Fruit fly (Drosophila melanogaster) whole organism, prepupa: Measurements from ENCODE around the gene Drs.

Experiments used
- CG10631 ChIP-seq: fragments of 200-800 bp; sonication (Bioruptor generic); optimal IDR thresholded peaks from 2 replicates; lab custom pipeline; 2016; ENCODE audit warnings: missing biosample characterization, missing genetic modification characterization
- CG10669 ChIP-seq: fragments of 200-800 bp; sonication (Bioruptor generic); optimal IDR thresholded peaks from 3 replicates; lab custom pipeline; 2018; ENCODE audit warnings: missing biosample characterization, mild to moderate bottlenecking, missing genetic modification characterization, moderate library complexity
- CG11294 ChIP-seq: fragments of 200-800 bp; sonication (Bioruptor generic); IDR thresholded peaks from 2 replicates; pipeline ENCODE4 v1.3.6; 2022; ENCODE audit warnings: missing biosample characterization, missing genetic modification characterization
- CG11762 ChIP-seq: fragments of 200-800 bp; sonication (Bioruptor generic); optimal IDR thresholded peaks from 3 replicates; lab custom pipeline; 2016; ENCODE audit warnings: missing biosample characterization, missing genetic modification characterization; ENCODE audit not compliant: insufficient read depth
- CG11902 ChIP-seq: fragments of 200-800 bp; sonication (Bioruptor generic); optimal IDR thresholded peaks from 3 replicates; lab custom pipeline; 2016; ENCODE audit warnings: missing biosample characterization, missing genetic modification characterization
- CG16779 ChIP-seq: fragments of 200-800 bp; sonication (Bioruptor generic); optimal IDR thresholded peaks from 3 replicates; lab custom pipeline; 2017; ENCODE audit warnings: missing biosample characterization, mild to moderate bottlenecking, missing genetic modification characterization
- CG3032 ChIP-seq: fragments of 200-800 bp; optimal IDR thresholded peaks from 2 replicates; lab custom pipeline; 2019; ENCODE audit warnings: missing biosample characterization, mild to moderate bottlenecking, missing genetic modification characterization, moderate library complexity
- CG31627 ChIP-seq: fragments of 200-800 bp; sonication (Bioruptor generic); optimal IDR thresholded peaks from 3 replicates; lab custom pipeline; 2016; ENCODE audit warnings: missing biosample characterization, missing genetic modification characterization
- CG34406 ChIP-seq: fragments of 200-800 bp; sonication (Bioruptor generic); optimal IDR thresholded peaks from 3 replicates; lab custom pipeline; 2016; ENCODE audit warnings: missing biosample characterization, missing genetic modification characterization
- CG3919 ChIP-seq: fragments of 200-800 bp; sonication (Bioruptor generic); optimal IDR thresholded peaks from 3 replicates; lab custom pipeline; 2016; ENCODE audit warnings: missing biosample characterization, missing genetic modification characterization
- CG6163 ChIP-seq: fragments of 200-800 bp; sonication (Bioruptor generic); IDR thresholded peaks from 3 replicates; pipeline ENCODE4 v1.3.6; 2022; ENCODE audit warnings: missing biosample characterization, missing genetic modification characterization
- CG6276 ChIP-seq: fragments of 200-800 bp; sonication (Bioruptor generic); optimal IDR thresholded peaks from 2 replicates; lab custom pipeline; 2017; ENCODE audit warnings: missing biosample characterization, mild to moderate bottlenecking, missing genetic modification characterization
- CG6808 ChIP-seq: fragments of 200-800 bp; sonication (Bioruptor generic); optimal IDR thresholded peaks from 3 replicates; lab custom pipeline; 2017; ENCODE audit warnings: missing biosample characterization, missing genetic modification characterization, mild to moderate bottlenecking, moderate library complexity, missing genetic modification reagents
- CG6854 ChIP-seq: fragments of 200-800 bp; sonication (Bioruptor generic); optimal IDR thresholded peaks from 2 replicates; lab custom pipeline; 2017; ENCODE audit warnings: missing biosample characterization, mild to moderate bottlenecking, missing genetic modification characterization
- CG8119 ChIP-seq: fragments of 200-800 bp; sonication (Bioruptor generic); IDR thresholded peaks from 3 replicates; pipeline ENCODE4 v1.3.6; 2022; ENCODE audit warnings: missing biosample characterization, missing genetic modification characterization
- CG8319 ChIP-seq: fragments of 200-800 bp; sonication (Bioruptor generic); optimal IDR thresholded peaks from 3 replicates; lab custom pipeline; 2016; ENCODE audit warnings: missing biosample characterization, missing genetic modification characterization
- CG8632 ChIP-seq: fragments of 200-800 bp; sonication (Bioruptor generic); optimal IDR thresholded peaks from 3 replicates; lab custom pipeline; 2016; ENCODE audit warnings: missing biosample characterization, missing genetic modification characterization
- CG9139 ChIP-seq: fragments of 200-800 bp; sonication (Bioruptor generic); optimal IDR thresholded peaks from 3 replicates; lab custom pipeline; 2017; ENCODE audit warnings: missing biosample characterization, mild to moderate bottlenecking, missing genetic modification characterization
- Eip75B ChIP-seq: fragments of 200-800 bp; sonication (Bioruptor generic); optimal IDR thresholded peaks from 3 replicates; lab custom pipeline; 2016; ENCODE audit warnings: missing biosample characterization, missing genetic modification characterization
- Eip78C ChIP-seq: fragments of 200-800 bp; sonication (Bioruptor generic); peaks from one replicate; lab custom pipeline; 2016; ENCODE audit warnings: missing biosample characterization, missing genetic modification characterization
- Eip93F ChIP-seq: fragments of 200-800 bp; sonication (Bioruptor generic); optimal IDR thresholded peaks from 2 replicates; lab custom pipeline; 2016; ENCODE audit warnings: missing biosample characterization, mild to moderate bottlenecking, missing genetic modification characterization
- Ets21C ChIP-seq: fragments of 200-800 bp; sonication (Bioruptor generic); optimal IDR thresholded peaks from 3 replicates; lab custom pipeline; 2016; ENCODE audit warnings: missing biosample characterization, missing genetic modification characterization
- Ets96B ChIP-seq: fragments of 200-800 bp; optimal IDR thresholded peaks from 2 replicates; lab custom pipeline; 2019; ENCODE audit warnings: missing biosample characterization, mild to moderate bottlenecking, missing genetic modification characterization, moderate library complexity
- Gug ChIP-seq: fragments of 200-800 bp; sonication (Bioruptor generic); IDR thresholded peaks from 2 replicates; pipeline ENCODE4 v1.3.6; 2022; ENCODE audit warnings: missing biosample characterization, missing genetic modification characterization
- Hr39 ChIP-seq: fragments of 200-800 bp; sonication (Bioruptor generic); optimal IDR thresholded peaks from 2 replicates; lab custom pipeline; 2016; ENCODE audit warnings: missing biosample characterization, missing genetic modification characterization
- Hr4 ChIP-seq: fragments of 200-800 bp; sonication (Bioruptor generic); optimal IDR thresholded peaks from 3 replicates; lab custom pipeline; 2016; ENCODE audit warnings: missing biosample characterization, missing genetic modification characterization
- Lpt ChIP-seq: fragments of 200-800 bp; sonication (Bioruptor generic); optimal IDR thresholded peaks from 3 replicates; lab custom pipeline; 2016; ENCODE audit warnings: missing biosample characterization, missing genetic modification characterization
- Met ChIP-seq: fragments of 200-800 bp; sonication (Bioruptor generic); optimal IDR thresholded peaks from 3 replicates; lab custom pipeline; 2016; ENCODE audit warnings: missing biosample characterization, missing genetic modification characterization
- OdsH ChIP-seq: fragments of 200-800 bp; sonication (Bioruptor generic); optimal IDR thresholded peaks from 3 replicates; lab custom pipeline; 2016; ENCODE audit warnings: missing biosample characterization, missing genetic modification characterization
- Smox ChIP-seq: fragments of 200-800 bp; sonication (Bioruptor generic); optimal IDR thresholded peaks from 3 replicates; lab custom pipeline; 2016; ENCODE audit warnings: missing biosample characterization, missing genetic modification characterization
- Sox14 ChIP-seq: fragments of 200-800 bp; sonication (Bioruptor generic); optimal IDR thresholded peaks from 3 replicates; lab custom pipeline; 2016; ENCODE audit warnings: missing biosample characterization, missing genetic modification characterization
- Sox15 ChIP-seq: fragments of 200-800 bp; sonication (Bioruptor generic); optimal IDR thresholded peaks from 3 replicates; lab custom pipeline; 2016; ENCODE audit warnings: missing biosample characterization, missing genetic modification characterization
- achi ChIP-seq: fragments of 200-800 bp; sonication (Bioruptor generic); optimal IDR thresholded peaks from 3 replicates; lab custom pipeline; 2016; ENCODE audit warnings: missing biosample characterization, missing genetic modification characterization
- acj6 ChIP-seq: fragments of 200-800 bp; sonication (Bioruptor generic); optimal IDR thresholded peaks from 3 replicates; lab custom pipeline; 2016; ENCODE audit warnings: missing biosample characterization, missing genetic modification characterization
- cyc ChIP-seq: fragments of 200-800 bp; sonication (Bioruptor generic); optimal IDR thresholded peaks from 3 replicates; lab custom pipeline; 2016; ENCODE audit warnings: missing biosample characterization, missing genetic modification characterization
- dsx ChIP-seq: fragments of 200-800 bp; optimal IDR thresholded peaks from 3 replicates; lab custom pipeline; 2019; ENCODE audit warnings: missing biosample characterization, mild to moderate bottlenecking, missing genetic modification characterization, moderate library complexity; ENCODE audit not compliant: poor library complexity, severe bottlenecking
- eg ChIP-seq: fragments of 200-800 bp; sonication (Bioruptor generic); IDR thresholded peaks from 3 replicates; pipeline ENCODE4 v1.3.6; 2022; ENCODE audit warnings: missing biosample characterization, missing genetic modification characterization
- esn ChIP-seq: fragments of 200-800 bp; sonication (Bioruptor generic); optimal IDR thresholded peaks from 2 replicates; lab custom pipeline; 2016; ENCODE audit warnings: missing biosample characterization, mild to moderate bottlenecking, missing genetic modification characterization, moderate library complexity
- fd59A ChIP-seq: fragments of 200-800 bp; sonication (Bioruptor generic); optimal IDR thresholded peaks from 2 replicates; lab custom pipeline; 2017; ENCODE audit warnings: missing biosample characterization, mild to moderate bottlenecking, missing genetic modification characterization, missing genetic modification reagents
- fd85E ChIP-seq: fragments of 200-800 bp; sonication (Bioruptor generic); optimal IDR thresholded peaks from 3 replicates; lab custom pipeline; 2016; ENCODE audit warnings: missing biosample characterization, missing genetic modification characterization
- fkh ChIP-seq: fragments of 200-800 bp; sonication (Bioruptor generic); optimal IDR thresholded peaks from 3 replicates; lab custom pipeline; 2017; ENCODE audit warnings: missing biosample characterization, mild to moderate bottlenecking, missing genetic modification characterization, moderate library complexity
- lz ChIP-seq: fragments of 200-800 bp; sonication (Bioruptor generic); optimal IDR thresholded peaks from 3 replicates; lab custom pipeline; 2016; ENCODE audit warnings: missing biosample characterization, missing genetic modification characterization
- net ChIP-seq: fragments of 200-800 bp; sonication (Bioruptor generic); optimal IDR thresholded peaks from 3 replicates; lab custom pipeline; 2016; ENCODE audit warnings: missing biosample characterization, missing genetic modification characterization
- pdm3 ChIP-seq: fragments of 200-800 bp; sonication (Bioruptor generic); optimal IDR thresholded peaks from 3 replicates; lab custom pipeline; 2016; ENCODE audit warnings: missing biosample characterization, missing genetic modification characterization
- salr ChIP-seq, 2 experiments: fragments of 200-800 bp; sonication (Bioruptor generic); optimal IDR thresholded peaks; 3 replicates each; lab custom pipeline; 2016 to 2018; ENCODE audit warnings: missing biosample characterization in 2 of 2, missing genetic modification characterization in 2 of 2, mild to moderate bottlenecking in 1 of 2
- ss ChIP-seq, 2 experiments: fragments of 200-800 bp; sonication (Bioruptor generic); optimal IDR thresholded peaks; 2 replicates in 1 of 2; 3 replicates in 1 of 2; lab custom pipeline; 2017 to 2018; ENCODE audit warnings: mild to moderate bottlenecking in 2 of 2, missing biosample characterization in 2 of 2, missing genetic modification characterization in 2 of 2, moderate library complexity in 1 of 2
- topi ChIP-seq: fragments of 200-800 bp; sonication (Bioruptor generic); optimal IDR thresholded peaks from 3 replicates; lab custom pipeline; 2016; ENCODE audit warnings: missing biosample characterization, missing genetic modification characterization
- vri ChIP-seq: fragments of 200-800 bp; sonication (Bioruptor generic); optimal IDR thresholded peaks from 3 replicates; lab custom pipeline; 2016; ENCODE audit warnings: missing biosample characterization, mild to moderate bottlenecking, missing genetic modification characterization

Gene Drs

dm6 chr3L:3342307-3342940 is 26.9 kb upstream of the Drs start (continued):
- TF ChIP-seq CG16779 (tag; lab: Kevin White, UChicago) (peak; percentile 15), topi (GFP tag; lab: Kevin White, UChicago) (peak; percentile 75), Eip78C (GFP tag; lab: Kevin White, UChicago) (peak; percentile 91), CG10631 (GFP tag; lab: Kevin White, UChicago) (peak; percentile 71), salr (GFP tag; optimal IDR thresholded peaks at IDR 0.05; lab: Kevin White, UChicago) (peak; percentile 30 to 40), CG3032 (tag; lab: Kevin White, UChicago) (peak; percentile 58), Sox15 (GFP tag; lab: Kevin White, UChicago) (peak; percentile 53), fkh (no peak), Met (GFP tag; lab: Kevin White, UChicago) (peak; percentile 86)

- TF ChIP-seq CG10669 (peak; percentile 8), CG6808 (GFP tag; lab: Kevin White, UChicago) (peak; percentile 1), achi (GFP tag; lab: Kevin White, UChicago) (peak; percentile 80), eg (GFP tag; lab: Robert Waterston, UW) (no peak), Met (GFP tag; lab: Kevin White, UChicago) (peak; percentile 90), CG6163 (no peak), CG9139 (GFP tag; lab: Kevin White, UChicago) (no peak), Eip75B (GFP tag; lab: Kevin White, UChicago) (peak; percentile 69), CG11294 (GFP tag; lab: Robert Waterston, UW) (no peak), lz (GFP tag; lab: Kevin White, UChicago) (peak; percentile 82), Ets21C (GFP tag; lab: Kevin White, UChicago) (peak; percentile 62), vri (GFP tag; lab: Kevin White, UChicago) (peak; percentile 55), Ets96B (tag; lab: Kevin White, UChicago) (peak; percentile 6), fd85E (GFP tag; lab: Kevin White, UChicago) (no peak), dsx (peak; percentile 17), Lpt (GFP tag; lab: Kevin White, UChicago) (no peak), Hr4 (GFP tag; lab: Kevin White, UChicago) (peak; percentile 41), Smox (GFP tag; lab: Kevin White, UChicago) (peak; percentile 88), CG3919 (GFP tag; lab: Kevin White, UChicago) (peak; percentile 70), Eip93F (GFP tag; lab: Kevin White, UChicago) (peak; percentile 51), CG3032 (tag; lab: Kevin White, UChicago) (peak; percentile 6), Eip78C (GFP tag; lab: Kevin White, UChicago) (peak; percentile 91), net (GFP tag; lab: Kevin White, UChicago) (peak; percentile 63), pdm3 (peak; percentile 68), ss (GFP tag; optimal IDR thresholded peaks at IDR 0.05; lab: Kevin White, UChicago) (peak; percentile 8 to 13), CG8632 (peak; percentile 81), CG11902 (GFP tag; lab: Kevin White, UChicago) (peak; percentile 54), CG34406 (peak; percentile 85), CG6854 (GFP tag; lab: Kevin White, UChicago) (peak; percentile 33), CG8319 (GFP tag; lab: Kevin White, UChicago) (peak; percentile 55), cyc (peak; percentile 74), CG11762 (GFP tag; lab: Kevin White, UChicago) (peak; percentile 54), esn (GFP tag; lab: Kevin White, UChicago) (peak; percentile 93), Hr39 (peak; percentile 75), Gug (GFP tag; lab: Robert Waterston, UW) (no peak), OdsH (peak; percentile 75), topi (GFP tag; lab: Kevin White, UChicago) (peak; percentile 86), Sox14 (GFP tag; lab: Kevin White, UChicago) (peak; percentile 66), CG8119 (GFP tag; lab: Robert Waterston, UW) (no peak; the same call in 2 of the 3 replicates), CG31627 (GFP tag; lab: Kevin White, UChicago) (peak; percentile 81), acj6 (peak; percentile 82), CG6276 (GFP tag; lab: Kevin White, UChicago) (peak; percentile 7), fkh (no peak), Sox15 (GFP tag; lab: Kevin White, UChicago) (peak; percentile 49), fd59A (no peak)
These were observed 26.1 kb upstream of the Drs start for dm6 chr3L:3343260-3343659.
